Fruit fly (Drosophila melanogaster): ENCODE results near the gene sws.
A peak's percentile ranks its signal among the peaks of the same experiment; 100 is the strongest.

sws gene

DNA sequence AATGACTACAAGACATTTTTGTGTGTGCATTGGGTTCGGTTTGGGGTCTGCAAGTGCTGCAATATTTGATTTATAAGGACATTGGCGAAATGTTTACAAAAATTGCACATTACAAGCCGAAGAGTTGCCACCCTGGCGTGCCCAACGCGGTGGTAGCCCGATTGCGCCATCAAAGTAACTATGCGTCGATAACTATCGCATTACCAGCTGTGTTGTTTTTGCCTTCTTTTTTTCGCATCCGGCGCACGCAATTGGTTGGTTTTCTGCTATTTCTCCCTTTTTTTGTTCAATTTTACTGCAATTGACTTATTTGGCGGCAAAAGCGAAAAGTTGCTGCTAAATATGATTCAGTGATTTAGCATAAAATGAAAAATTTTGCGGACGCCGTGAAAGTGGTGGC lies 33.4 kb downstream of the sws start, which contains the start of gene RpS14b:
Gene RpS14b, plus strand, starts transcription at position 220 of the 400 bp plus-strand sequence.
- TF ChIP-seq CG17801 (GFP tag; optimal IDR thresholded peaks at IDR 0.05; ENCODE audit: partially characterized antibody) = peak; percentile 89

DNA sequence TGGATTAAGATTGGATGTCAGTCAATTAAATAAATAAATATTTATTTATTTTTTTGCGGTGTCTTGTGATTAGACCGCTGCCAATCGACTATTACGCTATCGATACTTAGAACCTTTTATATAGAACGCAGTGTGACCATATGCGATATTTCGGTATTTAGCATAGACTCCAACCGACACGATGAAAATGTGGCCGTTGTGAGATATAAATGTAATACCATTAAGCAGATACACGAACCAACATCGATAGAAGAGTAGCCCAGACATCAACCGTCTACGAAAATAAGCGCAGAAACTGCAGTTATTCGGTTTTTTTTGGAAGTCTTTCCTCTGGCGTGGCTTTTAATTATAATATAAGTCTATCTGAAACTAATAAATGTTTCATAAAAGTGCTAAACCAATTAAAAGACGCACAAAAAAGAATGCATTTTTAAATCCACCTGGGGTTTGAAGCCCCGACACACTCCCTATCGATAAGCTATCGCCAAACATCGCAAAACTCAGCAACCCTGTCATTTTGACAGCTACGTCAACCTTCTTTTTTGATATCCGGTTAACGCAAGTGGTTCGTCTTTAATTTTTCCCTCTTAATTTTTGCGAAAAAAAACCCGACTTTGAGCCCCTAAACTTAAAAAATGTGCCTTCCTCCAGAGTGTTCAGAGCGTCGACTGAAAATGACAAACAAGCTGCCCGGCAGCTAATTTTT lies 34.7 kb downstream of the sws start, which contains the start of the genes Dhdds and RpS14a:
Gene Dhdds, minus strand, starts transcription at position 142 of the 706 bp plus-strand sequence.
Gene RpS14a, plus strand, starts transcription at position 533 of the 706 bp plus-strand sequence.
- TF ChIP-seq CG17801 (GFP tag; optimal IDR thresholded peaks at IDR 0.05; ENCODE audit: partially characterized antibody) = no peak

DNA sequence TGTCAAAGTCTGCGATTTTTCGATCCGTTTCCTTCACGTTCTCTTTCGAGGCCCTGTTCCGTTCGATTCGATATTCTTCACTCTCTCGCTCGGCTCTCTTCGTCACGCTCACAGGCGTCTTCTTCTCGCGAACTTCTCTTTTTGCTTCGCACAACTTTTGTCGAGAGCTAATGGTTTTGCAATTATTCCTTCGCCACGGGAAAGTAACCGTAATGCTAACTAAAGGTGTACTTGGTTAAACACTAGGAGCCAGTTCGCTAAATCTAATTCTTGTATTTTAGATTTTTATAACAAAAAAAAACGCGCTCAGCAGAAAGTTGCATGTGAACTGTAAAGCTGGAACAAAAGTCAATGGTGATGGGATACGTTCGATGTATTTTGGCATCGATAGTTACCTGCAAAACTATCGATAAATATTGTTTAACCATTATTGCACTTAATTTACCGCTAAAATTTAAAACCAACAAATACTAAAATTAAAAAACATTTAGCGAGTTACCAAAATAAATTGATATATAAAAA lies 36.9 kb downstream of the sws start, which contains the start of gene mahe:
Gene mahe, minus strand, starts transcription at position 355 of the 522 bp plus-strand sequence.
- no peak for TF ChIP-seq CG17801 (GFP tag; optimal IDR thresholded peaks at IDR 0.05; ENCODE audit: partially characterized antibody)

DNA sequence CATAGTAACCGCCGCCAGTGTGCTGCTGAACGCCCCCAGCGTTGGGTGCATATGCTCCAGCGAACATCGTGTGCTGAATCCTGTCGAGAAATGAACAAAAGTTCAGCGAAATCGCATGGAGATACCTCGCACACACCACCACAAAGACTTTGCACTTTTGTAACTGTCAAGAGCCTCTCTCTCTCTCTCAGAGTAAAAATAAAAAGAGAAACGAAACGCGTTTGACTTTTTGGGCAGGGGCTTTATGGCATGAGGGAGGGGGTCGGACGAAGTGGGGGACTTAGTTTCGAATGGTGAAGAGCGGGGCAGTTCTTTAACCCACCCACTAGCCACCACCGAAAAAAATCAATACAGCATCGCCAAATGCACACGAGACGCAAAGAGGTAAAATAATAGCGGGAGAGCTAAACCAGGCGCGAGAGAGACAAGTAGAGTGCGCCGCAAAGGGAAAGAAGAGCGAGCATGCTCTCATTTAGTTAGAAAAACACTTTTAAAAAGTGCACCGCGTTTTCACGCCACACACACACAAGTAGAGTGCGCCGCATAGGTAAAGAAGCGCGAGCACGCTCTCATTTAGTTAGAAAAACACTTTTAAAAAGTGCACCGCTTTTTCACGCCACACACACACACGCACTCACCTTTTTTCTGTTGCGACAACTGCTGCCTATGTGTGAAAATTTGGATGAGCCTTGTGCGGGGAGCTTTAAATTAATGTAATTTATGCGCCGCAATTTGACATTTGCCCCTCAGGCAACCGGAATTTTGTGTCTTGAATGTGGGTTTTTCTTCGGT lies 37.6 kb downstream of the sws start:
- no peak for TF ChIP-seq CG17801 (GFP tag; optimal IDR thresholded peaks at IDR 0.05; ENCODE audit: partially characterized antibody)

DNA sequence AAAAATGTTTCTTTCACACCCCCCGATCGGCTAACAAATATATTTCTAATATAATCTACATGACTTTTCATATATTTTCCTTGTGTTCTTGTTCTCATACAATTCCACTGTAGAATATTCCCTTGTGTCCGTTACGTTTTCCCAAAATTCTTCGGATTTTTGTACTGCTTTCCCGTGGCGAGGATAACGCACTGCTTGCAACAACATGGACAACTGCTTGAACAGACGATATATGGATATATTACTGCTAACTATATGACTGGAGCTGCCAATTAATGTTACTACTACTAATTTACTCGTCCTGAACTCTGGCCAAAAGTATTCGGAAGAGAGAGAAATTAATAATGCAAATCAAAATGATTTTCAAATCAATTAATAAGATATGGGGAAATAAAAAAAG lies 43.1 kb downstream of the sws start:
- TF ChIP-seq CG17801 (GFP tag; optimal IDR thresholded peaks at IDR 0.05; ENCODE audit: partially characterized antibody) = no peak

DNA sequence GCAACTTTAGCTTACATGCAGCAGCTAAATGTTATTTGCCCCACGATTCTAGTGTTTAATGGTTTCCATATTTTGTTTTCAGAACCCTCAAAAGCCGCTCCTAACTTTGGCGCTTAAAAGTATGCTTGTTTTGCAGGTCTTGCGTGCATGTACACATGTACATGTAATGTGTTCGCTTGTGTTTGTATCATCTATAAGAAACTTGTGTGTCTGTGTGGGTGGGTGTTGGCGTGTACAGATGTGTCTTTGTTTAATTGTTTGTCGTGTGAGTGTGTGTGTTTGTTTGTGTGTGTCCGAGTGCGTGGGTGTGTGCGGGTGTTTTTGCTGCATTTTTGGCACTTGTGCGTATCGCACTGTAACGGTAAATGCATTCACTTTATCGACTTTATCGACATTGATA lies 45.0 kb downstream of the sws start:
- no peak for TF ChIP-seq CG17801 (GFP tag; optimal IDR thresholded peaks at IDR 0.05; ENCODE audit: partially characterized antibody)

DNA sequence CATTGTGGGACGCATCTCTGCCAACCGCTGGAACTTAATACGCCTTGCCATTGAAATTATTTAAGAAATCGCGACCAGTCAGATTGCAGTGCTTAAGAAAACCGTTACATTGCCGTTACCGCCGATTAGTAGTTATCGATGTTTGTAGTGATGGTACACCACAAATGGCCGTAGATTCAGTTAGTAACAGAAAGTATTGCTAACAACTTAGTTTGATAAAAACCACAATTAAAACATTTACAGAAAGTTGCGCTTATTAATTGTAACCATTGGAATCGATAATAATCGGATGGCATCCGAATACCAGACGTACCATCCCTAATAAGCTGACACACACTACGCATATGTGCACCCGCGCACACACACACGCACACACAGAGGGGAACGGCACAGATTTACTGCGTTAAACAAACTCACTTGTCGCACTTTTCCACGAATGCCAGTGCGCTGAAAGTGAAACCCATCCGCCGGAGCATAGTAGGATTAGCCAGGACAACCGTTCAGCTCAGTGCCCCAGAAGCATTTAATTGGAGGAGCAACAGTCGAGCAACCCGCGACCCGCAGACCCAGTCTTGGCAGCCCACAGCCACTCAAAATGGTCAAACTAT lies 47.9 kb downstream of the sws start, which contains the start of the genes hdm and Ykt6:
Gene hdm, minus strand, starts transcription at position 51 of the 608 bp plus-strand sequence.
Gene Ykt6, plus strand, starts transcription at position 329 of the 608 bp plus-strand sequence.
- peak; percentile 82 for TF ChIP-seq CG17801 (GFP tag; optimal IDR thresholded peaks at IDR 0.05; ENCODE audit: partially characterized antibody)

DNA sequence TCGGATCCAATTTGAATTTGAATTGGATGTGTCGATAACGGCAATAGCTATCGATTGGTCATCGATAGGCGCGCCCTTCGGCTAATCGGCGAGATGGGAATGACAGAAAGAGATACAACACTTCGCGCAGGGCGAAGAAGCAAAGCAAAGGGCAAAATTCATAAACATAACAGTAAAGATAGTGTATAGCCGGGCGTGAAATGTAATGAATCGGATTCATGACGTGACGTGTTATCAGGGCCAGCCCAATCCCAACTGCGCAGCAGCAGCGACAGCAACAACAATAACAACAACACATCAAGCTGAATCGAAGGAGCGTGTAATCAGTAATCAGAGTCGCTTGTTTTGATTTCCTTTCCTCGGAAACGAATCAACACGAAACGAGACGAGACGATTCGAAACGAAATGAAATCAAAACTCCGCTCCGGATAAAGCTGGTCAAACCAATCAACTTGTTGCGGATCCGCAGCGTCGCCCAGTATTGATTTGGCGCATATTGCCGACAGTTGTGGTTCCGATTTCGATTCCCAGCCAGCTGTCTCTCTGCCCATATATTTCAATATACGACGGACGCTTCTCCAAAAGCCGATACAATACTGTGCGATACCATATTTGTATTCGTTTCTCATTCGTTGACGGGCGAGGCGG lies 55.9 kb downstream of the sws start, which contains the start of gene snz:
Gene snz, plus strand, starts transcription at position 107 of the 648 bp plus-strand sequence.
- peak; percentile 43 for TF ChIP-seq CG17801 (GFP tag; optimal IDR thresholded peaks at IDR 0.05; ENCODE audit: partially characterized antibody)

DNA sequence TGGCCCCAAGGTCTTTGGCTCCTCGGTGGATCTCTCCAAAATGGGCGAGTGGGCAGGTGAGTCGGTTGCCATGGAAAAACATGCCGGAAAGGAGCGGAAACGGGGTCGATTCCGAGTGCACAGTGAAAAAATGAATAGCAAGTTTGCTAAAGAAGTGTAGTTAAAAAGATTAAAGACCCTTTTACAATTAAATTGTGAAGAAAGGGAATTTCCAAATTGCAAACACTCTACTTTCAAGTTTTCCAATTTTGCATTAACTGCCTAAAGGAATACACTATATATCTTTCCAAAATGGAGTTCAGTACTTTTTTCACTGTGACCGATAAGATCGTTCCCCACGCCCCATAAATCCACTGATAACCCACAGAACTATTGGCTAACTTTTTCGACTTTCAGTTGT lies 58.6 kb downstream of the sws start:
- no peak for TF ChIP-seq CG17801 (GFP tag; optimal IDR thresholded peaks at IDR 0.05; ENCODE audit: partially characterized antibody)

DNA sequence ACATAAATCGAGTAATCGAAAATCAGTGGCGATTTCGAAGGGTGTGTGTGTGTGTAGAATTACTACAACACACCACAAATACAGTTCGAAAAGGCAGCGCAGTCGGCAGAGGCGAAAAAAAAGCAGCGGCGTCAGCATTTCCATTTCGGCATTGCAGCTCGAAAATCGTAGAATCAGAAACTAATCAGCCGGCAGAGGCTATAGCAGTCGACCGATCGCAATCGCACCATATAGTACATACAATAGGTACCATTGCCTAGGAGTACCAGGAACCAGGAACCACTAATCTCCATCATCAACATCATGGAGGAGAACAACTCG lies 59.0 kb downstream of the sws start:
- no peak for TF ChIP-seq CG17801 (GFP tag; optimal IDR thresholded peaks at IDR 0.05; ENCODE audit: partially characterized antibody)

DNA sequence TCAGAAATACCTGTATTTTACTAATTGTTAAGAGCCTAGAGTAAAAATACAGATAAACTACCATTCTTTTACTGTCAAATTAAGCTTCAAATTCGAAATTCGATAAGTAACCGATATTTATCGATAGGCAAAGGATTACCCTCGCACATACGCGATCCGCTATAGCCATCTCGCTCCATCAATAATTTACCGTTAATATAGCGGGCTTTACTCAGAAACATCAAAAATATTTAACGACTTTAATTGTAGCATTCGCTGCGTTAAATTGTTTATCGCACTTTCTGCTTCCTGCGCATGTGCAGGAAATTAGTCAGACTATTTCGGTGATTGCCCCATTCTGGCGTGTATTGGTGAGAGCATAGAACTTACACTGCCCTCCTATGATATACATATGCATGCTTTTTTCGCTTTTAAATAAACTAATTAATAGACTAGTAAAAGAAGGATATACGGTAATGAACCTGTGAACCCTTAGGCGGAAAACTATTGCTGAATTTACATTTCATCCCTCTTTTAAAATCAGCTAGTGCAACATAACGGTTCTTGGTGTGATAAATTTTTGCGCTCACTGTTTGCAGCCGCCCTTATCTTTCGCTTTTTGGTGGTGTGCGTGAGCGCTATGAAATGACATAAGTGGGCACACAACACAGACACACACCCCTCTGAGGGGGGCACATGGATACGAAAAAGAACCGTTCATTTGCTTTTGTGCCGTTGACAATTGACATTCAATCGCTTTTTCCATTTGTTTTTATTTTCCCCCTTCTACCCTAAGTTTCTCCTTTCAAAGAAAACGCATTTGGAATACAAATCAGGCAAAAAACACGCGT lies 59.6 kb downstream of the sws start, which contains the start of the genes dpr14 and spidey:
Gene dpr14, minus strand, starts transcription at position 48 of the 830 bp plus-strand sequence.
Gene spidey, plus strand, starts transcription at position 693 of the 830 bp plus-strand sequence.
- peak; percentile 85 for TF ChIP-seq CG17801 (GFP tag; optimal IDR thresholded peaks at IDR 0.05; ENCODE audit: partially characterized antibody)
